Worm (Caenorhabditis elegans) whole organism, midembryonic: Measurements from ENCODE around the gene col-36.

Experiments
- T22C8.4 ChIP-seq: fragments of 200-800 bp; sonication (Bioruptor generic); IDR thresholded peaks from 2 replicates; pipeline ENCODE4 v1.3.6; 2022; ENCODE audit warnings: missing genetic modification characterization, missing compliant biosample characterization
- cog-1 ChIP-seq: sonication (generic microtip); optimal IDR thresholded peaks from 2 replicates; lab custom pipeline; 2016; ENCODE audit warnings: missing genetic modification characterization, missing compliant biosample characterization
- flt-1 ChIP-seq: fragments of 200-800 bp; sonication (Bioruptor generic); IDR thresholded peaks from 2 replicates; pipeline ENCODE4 v1.3.6; 2022; ENCODE audit warnings: missing genetic modification characterization, missing compliant biosample characterization
- klf-2 ChIP-seq: fragments of 200-800 bp; sonication (Bioruptor generic); conservative IDR thresholded peaks from 2 replicates; pipeline ENCODE4 v1.3.6; 2022; ENCODE audit warnings: missing genetic modification reagents, missing genetic modification characterization, missing compliant biosample characterization
- med-1 ChIP-seq: sonication (generic microtip); optimal IDR thresholded peaks from 2 replicates; lab custom pipeline; 2017; ENCODE audit warnings: missing genetic modification characterization, mild to moderate bottlenecking, missing compliant biosample characterization, antibody characterized with exemption, missing genetic modification reagents; ENCODE audit not compliant: insufficient read depth
- ref-1 ChIP-seq: fragments of 200-800 bp; sonication (Bioruptor generic); conservative IDR thresholded peaks from 2 replicates; pipeline ENCODE4 v1.3.6; 2022; ENCODE audit warnings: missing genetic modification reagents, missing genetic modification characterization, missing compliant biosample characterization
- tab-1 ChIP-seq: fragments of 200-800 bp; sonication (Bioruptor generic); IDR thresholded peaks from 2 replicates; pipeline ENCODE4 v1.3.6; 2022; ENCODE audit warnings: missing genetic modification characterization, missing compliant biosample characterization
- ztf-23 ChIP-seq: fragments of 200-800 bp; sonication (Bioruptor generic); IDR thresholded peaks from 2 replicates; pipeline ENCODE4 v1.3.6; 2022; ENCODE audit warnings: missing genetic modification reagents, missing genetic modification characterization, missing compliant biosample characterization
- ztf-29 ChIP-seq: fragments of 200-800 bp; sonication (Bioruptor generic); IDR thresholded peaks from 2 replicates; pipeline ENCODE4 v1.3.6; 2022; ENCODE audit warnings: missing genetic modification reagents, missing genetic modification characterization, missing compliant biosample characterization

Gene col-36

DNA sequence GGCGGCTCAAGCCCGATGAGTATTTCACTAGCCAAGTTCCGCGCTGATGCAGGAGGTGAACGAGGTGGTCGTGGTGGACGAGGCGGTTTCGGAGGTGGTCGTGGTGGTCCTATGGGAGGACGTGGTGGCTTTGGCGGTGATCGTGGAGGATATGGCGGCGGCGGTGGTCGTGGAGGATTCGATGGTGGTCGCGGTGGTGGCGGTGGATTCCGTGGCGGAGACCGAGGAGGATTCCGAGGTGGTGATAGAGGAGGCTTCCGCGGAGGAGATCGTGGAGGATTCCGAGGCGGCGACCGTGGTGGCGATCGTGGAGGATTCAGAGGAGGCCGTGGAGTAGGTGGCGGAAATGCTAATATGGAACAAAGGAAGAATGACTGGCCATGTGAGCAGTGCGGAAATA, 13.9 kb downstream of the col-36 start:
- TF ChIP-seq T22C8.4 (no peak), flt-1 (GFP tag; lab: Robert Waterston, UW) (no peak), ref-1 (GFP tag; lab: Robert Waterston, UW) (no peak), tab-1 (GFP tag; lab: Robert Waterston, UW) (no peak), klf-2 (GFP tag; lab: Robert Waterston, UW) (no peak), med-1 (GFP tag; lab: Kevin White, UChicago) (no peak), ztf-23 (GFP tag; lab: Robert Waterston, UW) (no peak), cog-1 (tag; lab: Kevin White, UChicago) (no peak), ztf-29 (GFP tag; lab: Robert Waterston, UW) (no peak)

DNA sequence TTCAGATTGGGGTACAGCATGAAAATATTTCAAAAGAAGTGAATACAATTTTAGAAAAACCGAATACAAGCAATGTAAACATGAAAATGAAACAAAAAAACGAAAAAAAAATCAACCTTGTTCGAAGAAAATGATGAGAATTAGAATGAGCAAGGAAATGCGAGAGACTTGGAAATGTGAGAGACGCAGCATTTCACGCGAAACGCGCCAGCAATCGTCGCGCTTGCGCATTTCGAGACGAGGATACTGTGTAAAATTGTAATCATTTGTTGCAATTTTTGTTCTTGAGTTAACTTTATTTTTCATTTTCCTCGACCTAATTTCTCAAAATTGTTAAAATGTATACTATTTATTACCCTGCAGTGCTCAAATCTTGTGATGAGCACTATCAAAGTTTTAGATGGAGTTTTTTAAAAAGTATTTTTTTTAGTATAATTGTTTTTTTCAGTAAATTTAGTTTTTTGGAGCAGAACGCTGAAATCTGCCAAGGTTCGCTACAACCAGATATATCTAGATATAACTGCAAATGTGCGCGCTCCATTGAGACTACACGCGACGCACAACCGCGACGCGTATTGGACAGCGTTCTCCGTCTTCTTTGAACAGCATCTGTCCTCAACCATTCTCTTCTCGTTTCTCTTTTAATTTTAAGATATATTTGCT, 16.5 kb downstream of the col-36 start, which contains the start of gene fust-1:
fust-1 (plus strand) TSS at position 613 of the 663 bp plus-strand sequence.
- TF ChIP-seq ztf-29 (GFP tag; lab: Robert Waterston, UW) (no peak), T22C8.4 (no peak), tab-1 (GFP tag; lab: Robert Waterston, UW) (peak; percentile 72; the same call in 1 of the 2 replicates), cog-1 (tag; lab: Kevin White, UChicago) (peak; percentile 94), ztf-23 (GFP tag; lab: Robert Waterston, UW) (peak; percentile 87), flt-1 (GFP tag; lab: Robert Waterston, UW) (peak; percentile 84), med-1 (GFP tag; lab: Kevin White, UChicago) (peak; percentile 56), ref-1 (GFP tag; lab: Robert Waterston, UW) (no peak), klf-2 (GFP tag; lab: Robert Waterston, UW) (peak; percentile 69; the same call in 1 of the 2 replicates)

- TF ChIP-seq med-1 (GFP tag; lab: Kevin White, UChicago) (no peak), flt-1 (GFP tag; lab: Robert Waterston, UW) (no peak), ztf-23 (GFP tag; lab: Robert Waterston, UW) (no peak), ztf-29 (GFP tag; lab: Robert Waterston, UW) (no peak), klf-2 (GFP tag; lab: Robert Waterston, UW) (no peak), T22C8.4 (no peak), cog-1 (tag; lab: Kevin White, UChicago) (no peak), ref-1 (GFP tag; lab: Robert Waterston, UW) (no peak), tab-1 (GFP tag; lab: Robert Waterston, UW) (no peak)
Measured at ce11 chrII:7148099-7148498, 20.5 kb downstream of the col-36 start, which contains the start of gene T07F8.1. T07F8.1 (plus strand) TSS chrII:7148399.

DNA sequence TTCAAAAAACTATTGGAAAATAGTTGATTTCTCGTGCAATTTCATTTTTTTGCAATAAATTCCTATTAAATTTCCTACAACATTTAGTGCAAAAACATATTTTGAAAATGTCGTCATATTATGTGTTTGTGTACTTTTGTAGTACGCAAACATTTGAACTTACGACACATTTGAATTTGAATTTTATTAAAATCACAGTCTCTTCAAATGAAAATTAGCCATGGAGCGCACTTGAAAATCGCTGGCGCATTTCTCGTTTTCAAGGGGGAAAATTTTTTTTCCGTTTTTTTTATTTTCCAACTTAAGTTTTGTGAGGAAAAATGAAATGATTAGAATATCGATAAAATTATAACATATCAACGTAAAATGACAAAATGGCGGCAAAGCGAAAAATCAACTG, 21.1 kb downstream of the col-36 start:
- TF ChIP-seq tab-1 (GFP tag; lab: Robert Waterston, UW): no peak
- no peak for TF ChIP-seq cog-1 (tag; lab: Kevin White, UChicago)
- no peak for TF ChIP-seq ztf-29 (GFP tag; lab: Robert Waterston, UW)
- TF ChIP-seq med-1 (GFP tag; lab: Kevin White, UChicago): no peak
- TF ChIP-seq ref-1 (GFP tag; lab: Robert Waterston, UW): no peak
- no peak for TF ChIP-seq flt-1 (GFP tag; lab: Robert Waterston, UW)
- no peak for TF ChIP-seq T22C8.4
- TF ChIP-seq ztf-23 (GFP tag; lab: Robert Waterston, UW): no peak
- no peak for TF ChIP-seq klf-2 (GFP tag; lab: Robert Waterston, UW)

- TF ChIP-seq ztf-29 (GFP tag; lab: Robert Waterston, UW): no peak
- no peak for TF ChIP-seq ztf-23 (GFP tag; lab: Robert Waterston, UW)
- TF ChIP-seq klf-2 (GFP tag; lab: Robert Waterston, UW): no peak
- TF ChIP-seq flt-1 (GFP tag; lab: Robert Waterston, UW): no peak
- TF ChIP-seq tab-1 (GFP tag; lab: Robert Waterston, UW): no peak
- no peak for TF ChIP-seq med-1 (GFP tag; lab: Kevin White, UChicago)
- TF ChIP-seq ref-1 (GFP tag; lab: Robert Waterston, UW): no peak
- no peak for TF ChIP-seq cog-1 (tag; lab: Kevin White, UChicago)
- no peak for TF ChIP-seq T22C8.4
Measured at ce11 chrII:7146240-7146639, 22.4 kb downstream of the col-36 start.

DNA sequence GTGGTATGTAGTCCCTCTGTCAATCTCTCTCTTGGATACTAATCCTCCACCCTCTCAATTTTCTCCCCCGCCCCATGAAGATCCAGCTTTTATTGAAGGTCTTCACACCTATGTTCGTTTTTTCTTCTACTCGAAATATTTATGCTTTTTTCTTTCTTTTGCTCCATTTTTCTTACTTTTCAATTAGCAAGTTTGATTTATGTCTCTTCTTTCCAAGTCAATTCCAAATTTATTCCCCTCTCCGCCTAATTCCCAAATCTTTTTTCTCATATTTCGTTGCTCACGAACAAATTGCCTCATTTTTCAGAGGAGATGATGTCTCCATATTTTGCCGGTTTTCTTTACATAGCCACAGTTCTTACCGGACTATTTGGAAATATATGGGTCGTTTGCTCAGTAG, 24.3 kb downstream of the col-36 start, which contains the start of gene npr-31:
npr-31 (plus strand) TSS at position 301 of the 400 bp plus-strand sequence.
- TF ChIP-seq flt-1 (GFP tag; lab: Robert Waterston, UW) (no peak), klf-2 (GFP tag; lab: Robert Waterston, UW) (no peak), cog-1 (tag; lab: Kevin White, UChicago) (no peak), ztf-29 (GFP tag; lab: Robert Waterston, UW) (no peak), med-1 (GFP tag; lab: Kevin White, UChicago) (no peak), T22C8.4 (no peak), ztf-23 (GFP tag; lab: Robert Waterston, UW) (no peak), tab-1 (GFP tag; lab: Robert Waterston, UW) (no peak), ref-1 (GFP tag; lab: Robert Waterston, UW) (no peak)

ce11 chrII:7139064-7139463, 29.5 kb downstream of the col-36 start:
- TF ChIP-seq ztf-29 (GFP tag; lab: Robert Waterston, UW) (no peak), med-1 (GFP tag; lab: Kevin White, UChicago) (no peak), tab-1 (GFP tag; lab: Robert Waterston, UW) (no peak), ztf-23 (GFP tag; lab: Robert Waterston, UW) (no peak), cog-1 (tag; lab: Kevin White, UChicago) (no peak), T22C8.4 (no peak), klf-2 (GFP tag; lab: Robert Waterston, UW) (no peak)

ce11 chrII:7131871-7132693, 36.5 kb downstream of the col-36 start, which contains the start of the genes T07F8.4 and gld-3:
T07F8.4 (minus strand) TSS chrII:7132032.
gld-3 (plus strand) TSS chrII:7132643.
- TF ChIP-seq ztf-23 (GFP tag; lab: Robert Waterston, UW) (no peak), ref-1 (GFP tag; lab: Robert Waterston, UW) (no peak), cog-1 (tag; lab: Kevin White, UChicago) (no peak), T22C8.4 (no peak), flt-1 (GFP tag; lab: Robert Waterston, UW) (no peak)
